Worm (Caenorhabditis elegans) whole organism, young adult: ENCODE measurements around the gene C10C5.4.

Experiments
- F10E7.11 ChIP-seq: sonication (generic microtip); optimal IDR thresholded peaks from 2 replicates; lab custom pipeline; 2017; ENCODE audit warnings: mild to moderate bottlenecking, missing genetic modification characterization, moderate library complexity, missing compliant biosample characterization
- F57C9.4 ChIP-seq: sonication (generic microtip); optimal IDR thresholded peaks from 2 replicates; lab custom pipeline; 2017; ENCODE audit warnings: mild to moderate bottlenecking, missing genetic modification characterization, missing compliant biosample characterization
- T07F8.4 ChIP-seq: sonication (generic microtip); optimal IDR thresholded peaks from 2 replicates; lab custom pipeline; 2016; ENCODE audit warnings: mild to moderate bottlenecking, missing genetic modification characterization, moderate library complexity, missing compliant biosample characterization
- Y79H2A.3 ChIP-seq: fragments of 200-800 bp; sonication (Bioruptor generic); conservative IDR thresholded peaks from 2 replicates; pipeline ENCODE4 v1.3.6; 2022; ENCODE audit warnings: missing genetic modification reagents, missing genetic modification characterization, missing compliant biosample characterization
- attf-5 ChIP-seq: fragments of 200-800 bp; sonication (Bioruptor generic); optimal IDR thresholded peaks from 2 replicates; lab custom pipeline; 2018; ENCODE audit warnings: mild to moderate bottlenecking, missing genetic modification characterization, missing compliant biosample characterization
- attf-6 ChIP-seq: fragments of 200-800 bp; sonication (Bioruptor generic); IDR thresholded peaks from 2 replicates; pipeline ENCODE4 v1.3.6; 2022; ENCODE audit warnings: missing genetic modification reagents, missing genetic modification characterization, missing compliant biosample characterization
- ccch-3 ChIP-seq: fragments of 200-800 bp; sonication (Bioruptor generic); optimal IDR thresholded peaks from 2 replicates; lab custom pipeline; 2018; ENCODE audit warnings: mild to moderate bottlenecking, missing genetic modification characterization, missing compliant biosample characterization
- cebp-1 ChIP-seq, 2 experiments: fragments of 200-800 bp in 1 of 2; sonication (Bioruptor generic) in 1 of 2; sonication (generic microtip) in 1 of 2; IDR thresholded peaks in 1 of 2; optimal IDR thresholded peaks in 1 of 2; 2 replicates each; pipeline versions ENCODE4 v1.3.6 to Lab custom; 2017 to 2022; ENCODE audit warnings: missing compliant biosample characterization in 2 of 2, missing genetic modification characterization in 2 of 2, mild to moderate bottlenecking in 1 of 2, missing genetic modification reagents in 1 of 2, moderate library complexity in 1 of 2
- ceh-27 ChIP-seq: fragments of 200-800 bp; sonication (Bioruptor generic); optimal IDR thresholded peaks from 2 replicates; lab custom pipeline; 2018; ENCODE audit warnings: mild to moderate bottlenecking, missing genetic modification characterization, moderate library complexity, missing compliant biosample characterization
- ceh-40 ChIP-seq: fragments of 200-800 bp; sonication (Bioruptor generic); IDR thresholded peaks from 2 replicates; pipeline ENCODE4 v1.3.6; 2022; ENCODE audit warnings: missing genetic modification characterization, missing compliant biosample characterization
- ceh-79 ChIP-seq: sonication (generic microtip); optimal IDR thresholded peaks from 2 replicates; lab custom pipeline; 2017; ENCODE audit warnings: mild to moderate bottlenecking, missing genetic modification characterization, missing compliant biosample characterization
- chd-7 ChIP-seq: sonication (generic microtip); optimal IDR thresholded peaks from 2 replicates; lab custom pipeline; 2016; ENCODE audit warnings: mild to moderate bottlenecking, missing genetic modification characterization, moderate library complexity, missing compliant biosample characterization
- dox-1 ChIP-seq: fragments of 200-800 bp; sonication (Bioruptor generic); IDR thresholded peaks from 2 replicates; pipeline ENCODE4 v1.3.6; 2022; ENCODE audit warnings: missing genetic modification reagents, missing genetic modification characterization, missing compliant biosample characterization
- dpl-1 ChIP-seq: fragments of 150-350 bp; optimal IDR thresholded peaks from 2 replicates; lab custom pipeline; 2014; ENCODE audit warnings: missing biosample characterization, missing genetic modification reagents, missing genetic modification characterization
- efl-1 ChIP-seq: fragments of 150-350 bp; optimal IDR thresholded peaks from 2 replicates; lab custom pipeline; 2014; ENCODE audit warnings: missing biosample characterization, missing genetic modification reagents, missing genetic modification characterization
- egl-44 ChIP-seq: fragments of 200-800 bp; sonication (Bioruptor generic); IDR thresholded peaks from 2 replicates; pipeline ENCODE4 v1.3.6; 2022; ENCODE audit warnings: missing genetic modification reagents, missing genetic modification characterization, missing compliant biosample characterization
- fkh-3 ChIP-seq: sonication (generic microtip); optimal IDR thresholded peaks from 2 replicates; lab custom pipeline; 2016; ENCODE audit warnings: mild to moderate bottlenecking, missing genetic modification characterization, missing compliant biosample characterization
- him-1 ChIP-seq: sonication (generic microtip); optimal IDR thresholded peaks from 2 replicates; lab custom pipeline; 2016; ENCODE audit warnings: missing genotype, missing genetic modification reagents, missing genetic modification characterization, missing compliant biosample characterization
- lag-1 ChIP-seq: fragments of 200-800 bp; sonication (Bioruptor generic); IDR thresholded peaks from 2 replicates; pipeline ENCODE4 v1.3.6; 2022; ENCODE audit warnings: missing genetic modification reagents, missing genetic modification characterization, missing compliant biosample characterization
- let-526 ChIP-seq: fragments of 200-800 bp; sonication (Bioruptor generic); IDR thresholded peaks from 2 replicates; pipeline ENCODE4 v1.3.6; 2022; ENCODE audit warnings: missing genetic modification reagents, missing genetic modification characterization, missing compliant biosample characterization
- let-607 ChIP-seq, 2 experiments: fragments of 200-800 bp in 1 of 2; sonication (Bioruptor generic) in 1 of 2; sonication (generic microtip) in 1 of 2; optimal IDR thresholded peaks; 2 replicates each; lab custom pipeline; 2016 to 2018; ENCODE audit warnings: mild to moderate bottlenecking in 2 of 2, missing compliant biosample characterization in 2 of 2, missing genetic modification characterization in 2 of 2, moderate library complexity in 2 of 2, missing genotype in 1 of 2
- lin-26 ChIP-seq: fragments of 200-800 bp; sonication (Bioruptor generic); IDR thresholded peaks from 2 replicates; pipeline ENCODE4 v1.3.6; 2022; ENCODE audit warnings: missing genetic modification reagents, missing genetic modification characterization, missing compliant biosample characterization
- lin-35 ChIP-seq, 3 experiments: fragments of 150-350 bp in 2 of 3; sonication (generic microtip) in 1 of 3; optimal IDR thresholded peaks; 2 replicates each; lab custom pipeline; 2014 to 2018; ENCODE audit warnings: missing biosample characterization in 3 of 3, missing genetic modification characterization in 3 of 3, missing genetic modification reagents in 3 of 3
- lin-54 ChIP-seq: fragments of 200-800 bp; sonication (Bioruptor generic); optimal IDR thresholded peaks from 2 replicates; lab custom pipeline; 2018; ENCODE audit warnings: mild to moderate bottlenecking, missing genetic modification characterization, missing compliant biosample characterization
- madf-8 ChIP-seq: fragments of 200-800 bp; sonication (Bioruptor generic); conservative IDR thresholded peaks from 2 replicates; pipeline ENCODE4 v1.3.6; 2022; ENCODE audit warnings: missing genetic modification reagents, missing genetic modification characterization, missing compliant biosample characterization
- mcd-1 ChIP-seq: fragments of 200-800 bp; sonication (Bioruptor generic); IDR thresholded peaks from 2 replicates; pipeline ENCODE4 v1.3.6; 2022; ENCODE audit warnings: missing genetic modification reagents, missing genetic modification characterization, missing compliant biosample characterization
- mel-28 ChIP-seq: sonication (generic microtip); optimal IDR thresholded peaks from 2 replicates; lab custom pipeline; 2016; ENCODE audit warnings: borderline replicate concordance, mild to moderate bottlenecking, missing genetic modification characterization, missing compliant biosample characterization
- nfya-1 ChIP-seq: sonication (generic microtip); optimal IDR thresholded peaks from 2 replicates; lab custom pipeline; 2017; ENCODE audit warnings: antibody characterized with exemption, missing compliant biosample characterization, missing genetic modification characterization, borderline replicate concordance; ENCODE audit not compliant: insufficient read depth
- nfyb-1 ChIP-seq: fragments of 200-800 bp; sonication (Bioruptor generic); IDR thresholded peaks from 2 replicates; pipeline ENCODE4 v1.3.6; 2022; ENCODE audit warnings: missing genetic modification reagents, missing genetic modification characterization, missing compliant biosample characterization
- nhr-90 ChIP-seq: sonication (generic microtip); optimal IDR thresholded peaks from 2 replicates; lab custom pipeline; 2016; ENCODE audit warnings: missing genotype, mild to moderate bottlenecking, missing genetic modification characterization, missing compliant biosample characterization
- rcor-1 ChIP-seq: fragments of 200-800 bp; sonication (Bioruptor generic); IDR thresholded peaks from 2 replicates; pipeline ENCODE4 v1.3.6; 2022; ENCODE audit warnings: missing genetic modification reagents, missing genetic modification characterization, missing compliant biosample characterization
- rpc-1 ChIP-seq, 2 experiments: fragments of 150-350 bp in 1 of 2; sonication (generic microtip) in 1 of 2; optimal IDR thresholded peaks; 2 replicates each; lab custom pipeline; 2014 to 2018; ENCODE audit warnings: missing biosample characterization in 1 of 2, missing genetic modification characterization in 1 of 2, missing genetic modification reagents in 1 of 2, missing genotype in 1 of 2
- somi-1 ChIP-seq: fragments of 200-800 bp; sonication (Bioruptor generic); optimal IDR thresholded peaks from 2 replicates; lab custom pipeline; 2018; ENCODE audit warnings: mild to moderate bottlenecking, missing genetic modification characterization, missing compliant biosample characterization
- tbx-9 ChIP-seq: sonication (generic microtip); optimal IDR thresholded peaks from 2 replicates; lab custom pipeline; 2016; ENCODE audit warnings: borderline replicate concordance, missing genetic modification characterization, inconsistent platforms, missing compliant biosample characterization
- zim-3 ChIP-seq: sonication (generic microtip); optimal IDR thresholded peaks from 2 replicates; lab custom pipeline; 2017; ENCODE audit warnings: mild to moderate bottlenecking, missing genetic modification characterization, moderate library complexity, missing compliant biosample characterization
- ztf-18 ChIP-seq: sonication (generic microtip); optimal IDR thresholded peaks from 2 replicates; lab custom pipeline; 2016; ENCODE audit warnings: missing genotype, mild to moderate bottlenecking, missing genetic modification characterization, missing compliant biosample characterization
- ztf-22 ChIP-seq: fragments of 200-800 bp; sonication (Bioruptor generic); optimal IDR thresholded peaks from 2 replicates; lab custom pipeline; 2018; ENCODE audit warnings: mild to moderate bottlenecking, missing genetic modification characterization, moderate library complexity, missing compliant biosample characterization

The C10C5.4 gene

ce11 chrIV:9384826-9385225 is 6.5 kb downstream of the C10C5.4 start, which contains the start of gene C10C5.7:
TSS of gene C10C5.7 (plus strand) at chrIV:9385126.
- no peak for TF ChIP-seq somi-1 (GFP tag; lab: Kevin White, UChicago)
- no peak for TF ChIP-seq rcor-1
- no peak for TF ChIP-seq lin-26 (GFP tag; lab: Robert Waterston, UW)
- no peak for TF ChIP-seq let-607 (tag; optimal IDR thresholded peaks at IDR 0.05; lab: Kevin White, UChicago)
- TF ChIP-seq chd-7 (tag; lab: Kevin White, UChicago) = no peak
- no peak for TF ChIP-seq lag-1 (GFP tag; lab: Robert Waterston, UW)
- TF ChIP-seq ccch-3 (GFP tag; lab: Kevin White, UChicago) = no peak
- TF ChIP-seq zim-3 (tag; lab: Kevin White, UChicago) = no peak
- no peak for TF ChIP-seq T07F8.4 (tag; lab: Kevin White, UChicago)
- no peak for TF ChIP-seq F10E7.11 (tag; lab: Kevin White, UChicago)
- TF ChIP-seq ceh-27 (GFP tag; lab: Kevin White, UChicago) = no peak
- TF ChIP-seq efl-1 (GFP tag; lab: Kevin White, UChicago) = no peak
- no peak for TF ChIP-seq ztf-22 (GFP tag; lab: Kevin White, UChicago)
- TF ChIP-seq F57C9.4 = no peak
- no peak for TF ChIP-seq mel-28 (tag; lab: Kevin White, UChicago)
- no peak for TF ChIP-seq ceh-40 (GFP tag; lab: Robert Waterston, UW)

- no peak for TF ChIP-seq cebp-1 (GFP tag; IDR thresholded peaks at IDR 0.05; lab: Robert Waterston, UW)
- TF ChIP-seq cebp-1 (tag; optimal IDR thresholded peaks at IDR 0.05; lab: Kevin White, UChicago) = peak; percentile 79
- no peak for TF ChIP-seq attf-6 (GFP tag; lab: Robert Waterston, UW)
- TF ChIP-seq nfyb-1 = no peak
- no peak for TF ChIP-seq egl-44 (GFP tag; lab: Robert Waterston, UW)
- TF ChIP-seq mcd-1 (GFP tag; lab: Robert Waterston, UW) = peak; percentile 94
- TF ChIP-seq ceh-79 (tag; lab: Kevin White, UChicago) = no peak
- TF ChIP-seq nfya-1 = no peak
- TF ChIP-seq fkh-3 (tag; lab: Kevin White, UChicago) = no peak
- peak; percentile 80 for TF ChIP-seq lin-54 (GFP tag; lab: Kevin White, UChicago)
- TF ChIP-seq efl-1 (GFP tag; lab: Kevin White, UChicago) = peak; percentile 74
- no peak for TF ChIP-seq madf-8
- TF ChIP-seq dpl-1 = peak; percentile 52
- no peak for TF ChIP-seq dox-1 (GFP tag; lab: Robert Waterston, UW)
- peak; percentile 57 for TF ChIP-seq attf-5 (GFP tag; lab: Kevin White, UChicago)
- TF ChIP-seq lin-35 (GFP tag; optimal IDR thresholded peaks at IDR 0.05; lab: Kevin White, UChicago) = peak in 2 of 3 experiments; percentile 39 to 78
Measured at ce11 chrIV:9386038-9386437, 7.7 kb downstream of the C10C5.4 start, which contains the start of gene daf-15. TSS of gene daf-15 (plus strand) at chrIV:9386208.

ce11 chrIV:9396118-9396517 is 17.8 kb downstream of the C10C5.4 start, which contains the start of gene col-121:
TSS of gene col-121 (minus strand) at chrIV:9396218.
- TF ChIP-seq ztf-18 (tag; lab: Kevin White, UChicago) (no peak), him-1 (tag; lab: Kevin White, UChicago) (no peak), dox-1 (GFP tag; lab: Robert Waterston, UW) (no peak), rpc-1 (optimal IDR thresholded peaks at IDR 0.05; lab: Kevin White, UChicago) (no peak), rpc-1 (tag; optimal IDR thresholded peaks at IDR 0.05; lab: Kevin White, UChicago) (no peak), somi-1 (GFP tag; lab: Kevin White, UChicago) (no peak), nhr-90 (tag; lab: Kevin White, UChicago) (no peak), let-526 (no peak), efl-1 (GFP tag; lab: Kevin White, UChicago) (no peak), F57C9.4 (no peak), dpl-1 (no peak), tbx-9 (tag; lab: Kevin White, UChicago) (no peak), ceh-79 (tag; lab: Kevin White, UChicago) (no peak), Y79H2A.3 (no peak), zim-3 (tag; lab: Kevin White, UChicago) (no peak)
- TF ChIP-seq, all 124 proteins: peak for 0
